Worm (Caenorhabditis elegans) whole organism, young adult: ENCODE results near the gene skr-8.
"Not testable (repeated sequence)": the region's sequence is repeated elsewhere in the genome, so short reads cannot be mapped to it uniquely, and the experiment has no call there.

Experiments
- B0336.3 ChIP-seq: fragments of 200-800 bp; sonication (Bioruptor generic); IDR thresholded peaks from 2 replicates; pipeline ENCODE4 v1.3.6; 2022; ENCODE audit warnings: missing genetic modification characterization, missing compliant biosample characterization
- C17E4.6 ChIP-seq: fragments of 200-800 bp; sonication (Bioruptor generic); IDR thresholded peaks from 2 replicates; pipeline ENCODE4 v1.3.6; 2022; ENCODE audit warnings: missing genetic modification reagents, missing genetic modification characterization, missing compliant biosample characterization
- F57C9.4 ChIP-seq: sonication (generic microtip); optimal IDR thresholded peaks from 2 replicates; lab custom pipeline; 2017; ENCODE audit warnings: mild to moderate bottlenecking, missing genetic modification characterization, missing compliant biosample characterization
- K12H6.12 ChIP-seq: fragments of 200-800 bp; sonication (Bioruptor generic); optimal IDR thresholded peaks from 2 replicates; lab custom pipeline; 2018; ENCODE audit warnings: mild to moderate bottlenecking, missing genetic modification characterization, missing compliant biosample characterization
- Y53F4B.3 ChIP-seq: fragments of 200-800 bp; sonication (Bioruptor generic); IDR thresholded peaks from 2 replicates; pipeline ENCODE4 v1.3.6; 2022; ENCODE audit warnings: missing genetic modification reagents, missing genetic modification characterization, missing compliant biosample characterization
- Y53G8AR.9 ChIP-seq: fragments of 200-800 bp; sonication (Bioruptor generic); conservative IDR thresholded peaks from 2 replicates; pipeline ENCODE4 v1.3.6; 2022; ENCODE audit warnings: missing genetic modification reagents, missing genetic modification characterization, missing compliant biosample characterization
- Y79H2A.3 ChIP-seq: fragments of 200-800 bp; sonication (Bioruptor generic); conservative IDR thresholded peaks from 2 replicates; pipeline ENCODE4 v1.3.6; 2022; ENCODE audit warnings: missing genetic modification reagents, missing genetic modification characterization, missing compliant biosample characterization
- Y95B8A.8 ChIP-seq: fragments of 200-800 bp; sonication (Bioruptor generic); IDR thresholded peaks from 2 replicates; pipeline ENCODE4 v1.3.6; 2022; ENCODE audit warnings: missing genetic modification reagents, missing genetic modification characterization, missing compliant biosample characterization
- athp-1 ChIP-seq: sonication (generic microtip); optimal IDR thresholded peaks from 2 replicates; lab custom pipeline; 2017; ENCODE audit warnings: mild to moderate bottlenecking, missing genetic modification characterization, missing compliant biosample characterization
- attf-6 ChIP-seq: fragments of 200-800 bp; sonication (Bioruptor generic); IDR thresholded peaks from 2 replicates; pipeline ENCODE4 v1.3.6; 2022; ENCODE audit warnings: missing genetic modification reagents, missing genetic modification characterization, missing compliant biosample characterization
- bed-1 ChIP-seq: fragments of 200-800 bp; sonication (Bioruptor generic); IDR thresholded peaks from 2 replicates; pipeline ENCODE4 v1.3.6; 2022; ENCODE audit warnings: missing genetic modification reagents, missing genetic modification characterization, missing compliant biosample characterization
- dox-1 ChIP-seq: fragments of 200-800 bp; sonication (Bioruptor generic); IDR thresholded peaks from 2 replicates; pipeline ENCODE4 v1.3.6; 2022; ENCODE audit warnings: missing genetic modification reagents, missing genetic modification characterization, missing compliant biosample characterization
- dpff-1 ChIP-seq: sonication (generic microtip); optimal IDR thresholded peaks from 2 replicates; lab custom pipeline; 2017; ENCODE audit warnings: mild to moderate bottlenecking, missing genetic modification characterization, missing compliant biosample characterization
- fkh-3 ChIP-seq: sonication (generic microtip); optimal IDR thresholded peaks from 2 replicates; lab custom pipeline; 2016; ENCODE audit warnings: mild to moderate bottlenecking, missing genetic modification characterization, missing compliant biosample characterization
- hmg-1.2 ChIP-seq: fragments of 200-800 bp; sonication (Bioruptor generic); IDR thresholded peaks from 2 replicates; pipeline ENCODE4 v1.3.6; 2022; ENCODE audit warnings: missing genetic modification reagents, missing genetic modification characterization, missing compliant biosample characterization
- hrde-1 ChIP-seq: sonication (generic microtip); optimal IDR thresholded peaks from 2 replicates; lab custom pipeline; 2016; ENCODE audit warnings: missing genetic modification characterization, mild to moderate bottlenecking, missing compliant biosample characterization, moderate library complexity, missing genotype, missing genetic modification reagents, borderline replicate concordance
- hsf-1 ChIP-seq: fragments of 200-800 bp; sonication (Bioruptor generic); IDR thresholded peaks from 2 replicates; pipeline ENCODE4 v1.3.6; 2022; ENCODE audit warnings: missing genetic modification reagents, missing genetic modification characterization, missing compliant biosample characterization
- lag-1 ChIP-seq: fragments of 200-800 bp; sonication (Bioruptor generic); IDR thresholded peaks from 2 replicates; pipeline ENCODE4 v1.3.6; 2022; ENCODE audit warnings: missing genetic modification reagents, missing genetic modification characterization, missing compliant biosample characterization
- lin-54 ChIP-seq: fragments of 200-800 bp; sonication (Bioruptor generic); optimal IDR thresholded peaks from 2 replicates; lab custom pipeline; 2018; ENCODE audit warnings: mild to moderate bottlenecking, missing genetic modification characterization, missing compliant biosample characterization
- lsl-1 ChIP-seq: fragments of 200-800 bp; sonication (Bioruptor generic); optimal IDR thresholded peaks from 2 replicates; lab custom pipeline; 2018; ENCODE audit warnings: mild to moderate bottlenecking, missing genetic modification characterization, moderate library complexity, missing compliant biosample characterization
- lsy-27 ChIP-seq: sonication (generic microtip); optimal IDR thresholded peaks from 2 replicates; lab custom pipeline; 2017; ENCODE audit warnings: missing genetic modification characterization, mild to moderate bottlenecking, missing compliant biosample characterization, antibody characterized with exemption, missing genotype, borderline replicate concordance; ENCODE audit not compliant: insufficient read depth
- mes-4 ChIP-seq: sonication (generic microtip); optimal IDR thresholded peaks from 2 replicates; lab custom pipeline; 2016; ENCODE audit warnings: missing genotype, missing genetic modification characterization, missing compliant biosample characterization
- mxl-1 ChIP-seq: sonication (generic microtip); optimal IDR thresholded peaks from 2 replicates; lab custom pipeline; 2016; ENCODE audit warnings: missing genetic modification characterization, missing compliant biosample characterization
- nfya-2 ChIP-seq: fragments of 200-800 bp; sonication (Bioruptor generic); IDR thresholded peaks from 2 replicates; pipeline ENCODE4 v1.3.6; 2022; ENCODE audit warnings: missing genetic modification reagents, missing genetic modification characterization, missing compliant biosample characterization
- nfyb-1 ChIP-seq: fragments of 200-800 bp; sonication (Bioruptor generic); IDR thresholded peaks from 2 replicates; pipeline ENCODE4 v1.3.6; 2022; ENCODE audit warnings: missing genetic modification reagents, missing genetic modification characterization, missing compliant biosample characterization
- nhr-27 ChIP-seq: fragments of 200-800 bp; sonication (Bioruptor generic); optimal IDR thresholded peaks from 2 replicates; lab custom pipeline; 2018; ENCODE audit warnings: mild to moderate bottlenecking, missing genetic modification characterization, moderate library complexity, missing compliant biosample characterization
- nhr-90 ChIP-seq: sonication (generic microtip); optimal IDR thresholded peaks from 2 replicates; lab custom pipeline; 2016; ENCODE audit warnings: missing genotype, mild to moderate bottlenecking, missing genetic modification characterization, missing compliant biosample characterization
- pha-4 ChIP-seq: fragments of 150-350 bp; sonication (generic microtip); optimal IDR thresholded peaks from 2 replicates; lab custom pipeline; 2014; ENCODE audit warnings: missing biosample characterization, missing genetic modification reagents, missing genetic modification characterization
- repo-1 ChIP-seq: sonication (generic microtip); optimal IDR thresholded peaks from 2 replicates; lab custom pipeline; 2017; ENCODE audit warnings: mild to moderate bottlenecking, missing genetic modification characterization, missing compliant biosample characterization
- sdz-38 ChIP-seq: sonication (generic microtip); optimal IDR thresholded peaks from 2 replicates; lab custom pipeline; 2016; ENCODE audit warnings: missing genotype, missing genetic modification characterization, missing compliant biosample characterization
- snpc-1.1 ChIP-seq: sonication (generic microtip); optimal IDR thresholded peaks from 2 replicates; lab custom pipeline; 2017; ENCODE audit warnings: missing genetic modification characterization, mild to moderate bottlenecking, missing compliant biosample characterization, antibody characterized with exemption, moderate library complexity, missing genotype, missing genetic modification reagents; ENCODE audit not compliant: insufficient read depth
- snpc-4 ChIP-seq, 5 experiments: fragments of 150-350 bp in 1 of 5; sonication (generic microtip) in 4 of 5; optimal IDR thresholded peaks; 2 replicates each; lab custom pipeline; 2014 to 2018; ENCODE audit warnings: missing genetic modification characterization in 5 of 5, missing biosample characterization in 3 of 5, antibody characterized with exemption in 2 of 5, mild to moderate bottlenecking in 2 of 5, missing compliant biosample characterization in 2 of 5, missing genotype in 2 of 5, moderate library complexity in 2 of 5, missing genetic modification reagents in 1 of 5
- somi-1 ChIP-seq: fragments of 200-800 bp; sonication (Bioruptor generic); optimal IDR thresholded peaks from 2 replicates; lab custom pipeline; 2018; ENCODE audit warnings: mild to moderate bottlenecking, missing genetic modification characterization, missing compliant biosample characterization
- sptf-2 ChIP-seq: fragments of 200-800 bp; sonication (Bioruptor generic); optimal IDR thresholded peaks from 2 replicates; lab custom pipeline; 2018; ENCODE audit warnings: mild to moderate bottlenecking, missing genetic modification characterization, missing compliant biosample characterization
- unc-62 ChIP-seq: fragments of 150-350 bp; optimal IDR thresholded peaks from 2 replicates; lab custom pipeline; 2014; ENCODE audit warnings: missing biosample characterization, missing genetic modification reagents, missing genetic modification characterization
- zfh-2 ChIP-seq: fragments of 200-800 bp; sonication (Bioruptor generic); conservative IDR thresholded peaks from 2 replicates; pipeline ENCODE4 v1.3.6; 2022; ENCODE audit warnings: missing genetic modification reagents, missing genetic modification characterization, missing compliant biosample characterization
- ztf-18 ChIP-seq: sonication (generic microtip); optimal IDR thresholded peaks from 2 replicates; lab custom pipeline; 2016; ENCODE audit warnings: missing genotype, mild to moderate bottlenecking, missing genetic modification characterization, missing compliant biosample characterization

The skr-8 gene

DNA sequence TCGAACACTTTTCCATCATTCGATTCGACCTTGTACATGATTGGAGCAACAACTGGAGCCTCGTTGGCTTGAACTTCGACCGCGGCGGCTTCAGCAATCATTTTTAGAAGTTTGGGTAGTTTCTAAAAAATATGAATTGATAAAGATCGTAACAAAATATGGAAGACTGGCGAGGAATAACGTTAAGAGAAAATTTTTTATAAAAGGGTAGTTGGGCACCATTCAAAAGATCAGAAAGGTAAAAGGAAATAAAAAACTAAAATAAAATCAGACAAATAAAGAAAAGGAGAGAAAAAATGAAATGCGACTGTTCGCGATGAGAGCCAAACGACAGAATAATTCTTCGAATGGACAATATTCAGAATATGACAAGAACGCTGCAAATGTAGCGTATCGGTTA, at the start of gene skr-8:
skr-8 (minus strand) TSS at position 101 of the 400 bp plus-strand sequence.
- not testable (repeated sequence) for TF ChIP-seq zfh-2; Y79H2A.3 (GFP tag; lab: Robert Waterston, UW); repo-1 (tag; lab: Kevin White, UChicago)
- TF ChIP-seq, all 124 proteins: peak for 0; not testable (repeated sequence) for 124

ce11 chrIV:17215070-17215469, 49.4 kb upstream of the skr-8 start:
- TF ChIP-seq F57C9.4 (no peak), hmg-1.2 (GFP tag; lab: Robert Waterston, UW) (peak; percentile 79)

DNA sequence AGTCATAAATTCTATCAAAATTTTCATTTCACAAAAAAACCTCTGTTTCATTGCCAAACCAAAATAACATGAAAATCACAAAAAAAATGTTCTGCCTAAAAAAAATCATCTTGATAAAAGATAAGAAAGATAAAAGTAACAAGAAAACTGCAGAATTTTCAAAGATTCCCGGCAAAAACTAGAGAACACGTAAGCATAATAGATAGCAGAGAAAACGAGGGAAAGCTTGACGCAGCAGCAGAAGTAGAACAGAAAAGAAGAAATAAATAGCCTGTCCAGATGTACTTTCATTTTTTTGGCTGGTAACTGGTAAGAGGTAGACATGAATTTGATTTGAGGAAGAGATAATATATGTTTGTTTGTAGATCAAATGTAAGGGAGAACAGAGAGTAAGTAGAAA, 45.1 kb upstream of the skr-8 start:
- no peak for TF ChIP-seq zfh-2
- no peak for TF ChIP-seq nfya-2
- no peak for TF ChIP-seq ztf-18 (tag; lab: Kevin White, UChicago)
- TF ChIP-seq pha-4 (tag; lab: Kevin White, UChicago), result no peak
- TF ChIP-seq sptf-2 (GFP tag; lab: Kevin White, UChicago), result no peak
- no peak for TF ChIP-seq Y79H2A.3 (GFP tag; lab: Robert Waterston, UW)
- TF ChIP-seq nhr-90 (tag; lab: Kevin White, UChicago), result no peak
- no peak for TF ChIP-seq Y53G8AR.9 (GFP tag; lab: Robert Waterston, UW)
- no peak for TF ChIP-seq nfyb-1
- TF ChIP-seq dpff-1, result no peak
- no peak for TF ChIP-seq lin-54
- no peak for TF ChIP-seq sdz-38 (tag; lab: Kevin White, UChicago)
- no peak for TF ChIP-seq C17E4.6 (GFP tag; lab: Robert Waterston, UW)
- no peak for TF ChIP-seq athp-1 (tag; lab: Kevin White, UChicago)
- no peak for TF ChIP-seq lag-1 (GFP tag; lab: Robert Waterston, UW)
- TF ChIP-seq, all 124 proteins: peak for 0

ce11 chrIV:17209309-17209708, 43.7 kb upstream of the skr-8 start:
- no peak for TF ChIP-seq dox-1
- TF ChIP-seq somi-1, result no peak
- no peak for TF ChIP-seq F57C9.4
- TF ChIP-seq attf-6, result no peak
- TF ChIP-seq nhr-27, result no peak
- TF ChIP-seq Y95B8A.8 (GFP tag; lab: Robert Waterston, UW), result no peak
- no peak for TF ChIP-seq mxl-1 (tag; lab: Kevin White, UChicago)
- no peak for TF ChIP-seq nfyb-1
- no peak for TF ChIP-seq bed-1
- no peak for TF ChIP-seq hsf-1 (GFP tag; lab: Robert Waterston, UW)
- TF ChIP-seq nhr-90 (tag; lab: Kevin White, UChicago), result no peak
- TF ChIP-seq lsy-27 (tag; lab: Kevin White, UChicago), result no peak
- TF ChIP-seq hrde-1 (tag; lab: Kevin White, UChicago), result no peak
- TF ChIP-seq pha-4 (tag; lab: Kevin White, UChicago), result no peak

- no peak for TF ChIP-seq dpff-1
- TF ChIP-seq unc-62 (GFP tag; lab: Kevin White, UChicago), result no peak
- TF ChIP-seq nfya-2, result no peak
- no peak for TF ChIP-seq nhr-90 (tag; lab: Kevin White, UChicago)
- no peak for TF ChIP-seq hmg-1.2 (GFP tag; lab: Robert Waterston, UW)
- no peak for TF ChIP-seq Y53F4B.3
- TF ChIP-seq snpc-1.1 (tag; lab: Kevin White, UChicago), result no peak
- no peak for TF ChIP-seq B0336.3
- no peak for TF ChIP-seq K12H6.12
- no peak for TF ChIP-seq lsl-1 (GFP tag; lab: Kevin White, UChicago)
- TF ChIP-seq snpc-4 (GFP tag; optimal IDR thresholded peaks at IDR 0.05; lab: Kevin White, UChicago), result no peak
- TF ChIP-seq snpc-4 (tag; optimal IDR thresholded peaks at IDR 0.05; lab: Kevin White, UChicago), result no peak
- no peak for TF ChIP-seq mes-4 (tag; lab: Kevin White, UChicago)
- TF ChIP-seq fkh-3 (tag; lab: Kevin White, UChicago), result no peak
These were observed 42.2 kb upstream of the skr-8 start for ce11 chrIV:17207864-17208263.
